Fruit fly (Drosophila melanogaster): ENCODE measurements around the gene CG15369.
A peak's percentile ranks its signal among the peaks of the same experiment; 100 is the strongest.

The CG15369 gene

dm6 chrX:9216572-9216971 lies at the start of gene CG15369:
CG15369 (plus strand) TSS chrX:9216872.
- TF ChIP-seq CG10565 (GFP tag; optimal IDR thresholded peaks at IDR 0.05): no peak
- TF ChIP-seq hbn (GFP tag; IDR thresholded peaks at IDR 0.05; ENCODE audit: partially characterized antibody): no peak
- TF ChIP-seq dpn (GFP tag; optimal IDR thresholded peaks at IDR 0.05): no peak
- TF ChIP-seq scrt (GFP tag; optimal IDR thresholded peaks at IDR 0.05): no peak

DNA sequence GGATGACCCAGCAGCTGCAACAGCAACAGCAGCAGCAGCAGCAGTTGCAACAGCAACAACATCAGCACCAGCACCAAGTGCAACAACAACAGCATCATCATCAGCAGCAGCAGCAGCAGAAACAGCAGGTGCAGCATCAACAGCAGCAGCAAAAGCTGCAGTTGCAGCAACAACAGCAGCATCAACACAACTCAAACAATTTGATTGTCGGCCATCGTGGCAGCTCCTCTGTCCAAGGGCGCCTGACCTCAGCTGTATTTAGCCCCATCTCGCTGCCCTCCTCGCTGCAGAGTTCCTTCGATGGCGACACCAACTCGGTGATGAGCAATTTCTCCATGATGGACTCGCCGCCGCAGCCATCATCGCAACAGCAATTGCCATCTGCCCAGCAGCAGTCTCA lies 48.4 kb upstream of the CG15369 start:
- TF ChIP-seq CG10366 (GFP tag; IDR thresholded peaks at IDR 0.05) (no peak), onecut (GFP tag; IDR thresholded peaks at IDR 0.05) (no peak)

DNA sequence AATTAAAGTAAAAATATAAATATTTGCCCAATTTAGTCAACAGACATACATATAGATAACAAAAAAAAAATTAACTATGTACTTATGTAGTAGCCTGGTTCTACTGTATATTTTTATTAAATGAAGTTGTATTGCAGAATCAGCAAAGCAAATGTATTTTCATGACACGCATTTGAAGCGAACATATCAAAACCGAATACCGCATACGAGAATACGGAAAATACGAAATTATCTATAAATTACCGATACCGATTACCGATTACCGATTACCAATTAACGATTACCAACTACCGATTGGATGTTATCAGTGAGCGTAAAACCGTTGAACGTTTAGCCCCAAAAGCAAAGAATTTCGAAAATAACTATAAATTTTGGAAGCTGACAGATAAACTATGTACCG lies 29.2 kb upstream of the CG15369 start:
- no peak for TF ChIP-seq danr (GFP tag; IDR thresholded peaks at IDR 0.05)
- TF ChIP-seq CG1529 (GFP tag; optimal IDR thresholded peaks at IDR 0.05): no peak
- TF ChIP-seq Bgb (GFP tag; IDR thresholded peaks at IDR 0.05; ENCODE audit: partially characterized antibody): no peak
- no peak for TF ChIP-seq schlank (tag; optimal IDR thresholded peaks at IDR 0.05)
- peak; percentile 69 for TF ChIP-seq wek (GFP tag; optimal IDR thresholded peaks at IDR 0.05)
- no peak for TF ChIP-seq Dek (tag; optimal IDR thresholded peaks at IDR 0.05)
- no peak for TF ChIP-seq Six4 (GFP tag; optimal IDR thresholded peaks at IDR 0.05)
- no peak for TF ChIP-seq bsh (GFP tag; optimal IDR thresholded peaks at IDR 0.05)
- TF ChIP-seq CG3995 (GFP tag; optimal IDR thresholded peaks at IDR 0.05): no peak
- TF ChIP-seq HLH3B (GFP tag; IDR thresholded peaks at IDR 0.05): no peak
- TF ChIP-seq CG13287 (GFP tag; IDR thresholded peaks at IDR 0.05; ENCODE audit: partially characterized antibody): peak; percentile 53
- TF ChIP-seq CG7372 (GFP tag; IDR thresholded peaks at IDR 0.05): no peak
- TF ChIP-seq Doc3 (GFP tag; IDR thresholded peaks at IDR 0.05; ENCODE audit: partially characterized antibody): 0 out of 3 replicates have a peak, but pooled peaks have one; percentile 23
- TF ChIP-seq CG18476 (GFP tag; optimal IDR thresholded peaks at IDR 0.05): no peak
- no peak for TF ChIP-seq yki (optimal IDR thresholded peaks at IDR 0.05)
- TF ChIP-seq cad (GFP tag; optimal IDR thresholded peaks at IDR 0.05): no peak
- no peak for TF ChIP-seq gsb-n (tag; optimal IDR thresholded peaks at IDR 0.05)
- peak; percentile 66 for TF ChIP-seq stwl (tag; optimal IDR thresholded peaks at IDR 0.05)
- 0 out of 3 replicates have a peak, but pooled peaks have one; percentile 20 for TF ChIP-seq CG7963 (GFP tag; IDR thresholded peaks at IDR 0.05; ENCODE audit: partially characterized antibody)
- TF ChIP-seq Dll (GFP tag; IDR thresholded peaks at IDR 0.05; ENCODE audit: partially characterized antibody): peak; percentile 41; the same call in 1 of the 4 replicates
- no peak for TF ChIP-seq PHDP (tag; optimal IDR thresholded peaks at IDR 0.05)
- TF ChIP-seq CG14860 (GFP tag; IDR thresholded peaks at IDR 0.05; ENCODE audit: partially characterized antibody): 0 out of 3 replicates have a peak, but pooled peaks have one; percentile 34
- TF ChIP-seq sens (GFP tag): peak; percentile 66
- peak; percentile 12 for TF ChIP-seq Myb (GFP tag; optimal IDR thresholded peaks at IDR 0.05)
- TF ChIP-seq phol (tag; optimal IDR thresholded peaks at IDR 0.05): peak; percentile 15
- TF ChIP-seq chinmo (GFP tag; IDR thresholded peaks at IDR 0.05; ENCODE audit: partially characterized antibody): no peak
- no peak for TF ChIP-seq Dref (GFP tag; IDR thresholded peaks at IDR 0.05)
- TF ChIP-seq Pdp1 (GFP tag; optimal IDR thresholded peaks at IDR 0.05): no peak
- no peak for TF ChIP-seq CG4730 (GFP tag; IDR thresholded peaks at IDR 0.05)
- peak; percentile 47; the same call in 1 of the 3 replicates for TF ChIP-seq CG16813 (GFP tag; IDR thresholded peaks at IDR 0.05; ENCODE audit: partially characterized antibody)
- TF ChIP-seq MTF-1 (GFP tag; optimal IDR thresholded peaks at IDR 0.05; ENCODE audit: borderline replicate concordance): no peak
- peak; percentile 65 for TF ChIP-seq HLH4C (GFP tag; IDR thresholded peaks at IDR 0.05; ENCODE audit: partially characterized antibody)
- no peak for TF ChIP-seq tgo (GFP tag; IDR thresholded peaks at IDR 0.05)
- no peak for TF ChIP-seq vnd (GFP tag; IDR thresholded peaks at IDR 0.05; ENCODE audit: partially characterized antibody)
- no peak for TF ChIP-seq D19B (GFP tag; optimal IDR thresholded peaks at IDR 0.05)
- TF ChIP-seq CG6791 (GFP tag; IDR thresholded peaks at IDR 0.05; ENCODE audit: partially characterized antibody): peak; percentile 75
- TF ChIP-seq CG7987 (GFP tag; optimal IDR thresholded peaks at IDR 0.05): no peak
- TF ChIP-seq CG2712 (tag; optimal IDR thresholded peaks at IDR 0.05): no peak
- no peak for TF ChIP-seq Atf3 (GFP tag; optimal IDR thresholded peaks at IDR 0.05)
- TF ChIP-seq Hr78 (GFP tag; optimal IDR thresholded peaks at IDR 0.05): no peak

Measured in whole organism, embryonic.